Worm (Caenorhabditis elegans) whole organism, L1 larva: ENCODE results near the gene nhr-145.

Source experiments
- aly-2 ChIP-seq: fragments of 150-350 bp; optimal IDR thresholded peaks from 2 replicates; lab custom pipeline; 2014; ENCODE audit warnings: missing biosample characterization, missing genetic modification characterization
- ama-1 ChIP-seq: fragments of 150-350 bp; optimal IDR thresholded peaks from 2 replicates; lab custom pipeline; 2014
- ceh-8 ChIP-seq: fragments of 200-800 bp; sonication (Bioruptor generic); optimal IDR thresholded peaks from 2 replicates; lab custom pipeline; 2018; ENCODE audit warnings: mild to moderate bottlenecking, missing genetic modification characterization, moderate library complexity, missing compliant biosample characterization
- efl-1 ChIP-seq, 4 experiments: fragments of 150-350 bp; optimal IDR thresholded peaks in 3 of 4; peaks in 1 of 4; 1 replicate in 1 of 4; 2 replicates in 3 of 4; lab custom pipeline; 2014; ENCODE audit warnings: missing biosample characterization in 2 of 4, missing genetic modification characterization in 2 of 4, missing genetic modification reagents in 2 of 4
- egl-13 ChIP-seq: sonication (generic microtip); optimal IDR thresholded peaks from 2 replicates; lab custom pipeline; 2016; ENCODE audit warnings: missing genotype, missing genetic modification reagents, missing genetic modification characterization, missing compliant biosample characterization
- elt-3 ChIP-seq, 6 experiments: fragments of 150-350 bp in 1 of 6; sonication (generic microtip); optimal IDR thresholded peaks; 2 replicates each; lab custom pipeline; 2017 to 2018; ENCODE audit warnings: missing biosample characterization in 6 of 6, missing genetic modification characterization in 6 of 6, inconsistent platforms in 1 of 6
- ets-5 ChIP-seq: fragments of 200-800 bp; sonication (Bioruptor generic); IDR thresholded peaks from 2 replicates; pipeline ENCODE4 v1.3.6; 2022; ENCODE audit warnings: missing genetic modification characterization, missing compliant biosample characterization
- fos-1 ChIP-seq: fragments of 150-350 bp; optimal IDR thresholded peaks from 2 replicates; lab custom pipeline; 2014; ENCODE audit warnings: missing biosample characterization, missing genetic modification characterization
- lin-13 ChIP-seq: fragments of 150-350 bp; optimal IDR thresholded peaks from 2 replicates; lab custom pipeline; 2014; ENCODE audit warnings: missing biosample characterization, missing genetic modification reagents, missing genetic modification characterization
- lin-14 ChIP-seq: fragments of 200-800 bp; sonication (Bioruptor generic); optimal IDR thresholded peaks from 2 replicates; lab custom pipeline; 2018; ENCODE audit warnings: mild to moderate bottlenecking, missing genetic modification characterization, moderate library complexity, missing compliant biosample characterization
- lin-39 ChIP-seq: fragments of 150-350 bp; optimal IDR thresholded peaks from 2 replicates; lab custom pipeline; 2014; ENCODE audit warnings: missing biosample characterization, missing genetic modification reagents, missing genetic modification characterization
- lir-3 ChIP-seq: sonication (generic microtip); optimal IDR thresholded peaks from 2 replicates; lab custom pipeline; 2016; ENCODE audit warnings: mild to moderate bottlenecking, missing genetic modification characterization, moderate library complexity, missing compliant biosample characterization; ENCODE audit not compliant: poor library complexity
- lsy-2 ChIP-seq, 2 experiments: fragments of 150-350 bp; optimal IDR thresholded peaks; 2 replicates each; lab custom pipeline; 2014; ENCODE audit warnings: missing biosample characterization in 2 of 2, missing genetic modification characterization in 2 of 2
- mef-2 ChIP-seq: fragments of 150-350 bp; optimal IDR thresholded peaks from 2 replicates; lab custom pipeline; 2014; ENCODE audit warnings: missing biosample characterization, missing genetic modification characterization
- nhr-19 ChIP-seq: fragments of 200-800 bp; sonication (Bioruptor generic); conservative IDR thresholded peaks from 2 replicates; pipeline ENCODE4 v1.3.6; 2022; ENCODE audit warnings: missing genetic modification characterization, missing compliant biosample characterization
- nhr-20 ChIP-seq: sonication (generic microtip); optimal IDR thresholded peaks from 2 replicates; lab custom pipeline; 2016; ENCODE audit warnings: mild to moderate bottlenecking, missing genetic modification characterization, missing compliant biosample characterization
- nhr-71 ChIP-seq: sonication (generic microtip); optimal IDR thresholded peaks from 2 replicates; lab custom pipeline; 2016; ENCODE audit warnings: mild to moderate bottlenecking, missing genetic modification characterization, moderate library complexity, missing compliant biosample characterization
- nhr-76 ChIP-seq: sonication (generic microtip); optimal IDR thresholded peaks from 2 replicates; lab custom pipeline; 2017; ENCODE audit warnings: missing biosample characterization, missing genetic modification characterization
- nhr-85 ChIP-seq: sonication (generic microtip); peaks from one replicate; lab custom pipeline; 2016; ENCODE audit warnings: missing genetic modification characterization, inconsistent platforms, missing compliant biosample characterization
- pax-3 ChIP-seq: fragments of 200-800 bp; sonication (Bioruptor generic); optimal IDR thresholded peaks from 2 replicates; lab custom pipeline; 2018; ENCODE audit warnings: mild to moderate bottlenecking, missing genetic modification characterization, moderate library complexity, missing compliant biosample characterization
- rnt-1 ChIP-seq: sonication (generic microtip); optimal IDR thresholded peaks from 2 replicates; lab custom pipeline; 2016; ENCODE audit warnings: mild to moderate bottlenecking, missing genetic modification characterization, moderate library complexity, missing compliant biosample characterization
- snu-23 ChIP-seq: sonication (generic microtip); optimal IDR thresholded peaks from 2 replicates; lab custom pipeline; 2016; ENCODE audit warnings: missing genetic modification characterization, missing compliant biosample characterization
- sox-4 ChIP-seq: sonication (generic microtip); optimal IDR thresholded peaks from 2 replicates; lab custom pipeline; 2016; ENCODE audit warnings: missing genetic modification characterization, missing compliant biosample characterization
- sup-37 ChIP-seq: fragments of 200-800 bp; sonication (Bioruptor generic); optimal IDR thresholded peaks from 2 replicates; lab custom pipeline; 2018; ENCODE audit warnings: mild to moderate bottlenecking, missing genetic modification characterization, missing compliant biosample characterization
- tlp-1 ChIP-seq: fragments of 150-350 bp; optimal IDR thresholded peaks from 2 replicates; lab custom pipeline; 2014; ENCODE audit warnings: missing biosample characterization, missing genetic modification characterization
- unc-130 ChIP-seq: fragments of 150-350 bp; optimal IDR thresholded peaks from 2 replicates; lab custom pipeline; 2017; ENCODE audit warnings: missing biosample characterization, missing genetic modification characterization, inconsistent platforms
- unc-30 ChIP-seq: sonication (generic microtip); optimal IDR thresholded peaks from 2 replicates; lab custom pipeline; 2017; ENCODE audit warnings: missing biosample characterization, missing genetic modification characterization
- zag-1 ChIP-seq: fragments of 150-350 bp; optimal IDR thresholded peaks from 2 replicates; lab custom pipeline; 2014; ENCODE audit warnings: missing biosample characterization, missing genetic modification characterization
- zip-4 ChIP-seq: fragments of 200-800 bp; sonication (Bioruptor generic); optimal IDR thresholded peaks from 2 replicates; lab custom pipeline; 2018; ENCODE audit warnings: mild to moderate bottlenecking, missing genetic modification characterization, moderate library complexity, missing compliant biosample characterization
- ztf-11 ChIP-seq, 2 experiments: sonication (generic microtip); optimal IDR thresholded peaks; 2 replicates each; lab custom pipeline; 2016 to 2017; ENCODE audit warnings: missing genetic modification characterization in 2 of 2, missing biosample characterization in 1 of 2, missing compliant biosample characterization in 1 of 2

nhr-145 gene

ce11 chrV:19087426-19087825 lies at the start of gene nhr-145:
nhr-145 (plus strand) TSS chrV:19087723.
- peak; percentile 26 for TF ChIP-seq nhr-19 (GFP tag; lab: Robert Waterston, UW)
- no peak for TF ChIP-seq unc-130 (tag; lab: Kevin White, UChicago)
- peak; percentile 30 for TF ChIP-seq nhr-85 (tag; lab: Kevin White, UChicago)
- no peak for TF ChIP-seq aly-2 (tag; lab: Kevin White, UChicago)

ce11 chrV:19042256-19042655 lies 45.3 kb upstream of the nhr-145 start, which contains the start of gene asp-16:
asp-16 (minus strand) TSS chrV:19042605.
- no peak for TF ChIP-seq ets-5 (GFP tag; lab: Robert Waterston, UW)
- no peak for TF ChIP-seq snu-23 (GFP tag; lab: Kevin White, UChicago)
- TF ChIP-seq fos-1 (tag; lab: Kevin White, UChicago) = no peak
- no peak for TF ChIP-seq rnt-1 (tag; lab: Kevin White, UChicago)
- TF ChIP-seq nhr-85 (tag; lab: Kevin White, UChicago) = no peak
- no peak for TF ChIP-seq zag-1 (tag; lab: Kevin White, UChicago)
- no peak for TF ChIP-seq lin-13 (GFP tag; lab: Kevin White, UChicago)
- no peak for TF ChIP-seq lin-14 (GFP tag; lab: Kevin White, UChicago)
- TF ChIP-seq ztf-11 (tag; optimal IDR thresholded peaks at IDR 0.05; lab: Kevin White, UChicago) = no peak
- TF ChIP-seq lir-3 (tag; lab: Kevin White, UChicago) = no peak
- no peak for TF ChIP-seq lin-39
- TF ChIP-seq nhr-19 (GFP tag; lab: Robert Waterston, UW) = no peak
- no peak for TF ChIP-seq tlp-1 (tag; lab: Kevin White, UChicago)
- TF ChIP-seq ama-1 = no peak
- no peak for TF ChIP-seq ceh-8 (GFP tag; lab: Kevin White, UChicago)

- no peak for TF ChIP-seq elt-3 (tag; optimal IDR thresholded peaks at IDR 0.05; lab: Kevin White, UChicago)
- TF ChIP-seq lsy-2 (tag; optimal IDR thresholded peaks at IDR 0.05; lab: Kevin White, UChicago) = no peak
- no peak for TF ChIP-seq aly-2 (tag; lab: Kevin White, UChicago)
- TF ChIP-seq unc-30 (tag; lab: Kevin White, UChicago) = no peak
- TF ChIP-seq lir-3 (tag; lab: Kevin White, UChicago) = no peak
- TF ChIP-seq nhr-76 (tag; lab: Kevin White, UChicago) = no peak
- no peak for TF ChIP-seq pax-3 (tag; lab: Kevin White, UChicago)
- no peak for TF ChIP-seq ztf-11 (tag; optimal IDR thresholded peaks at IDR 0.05; lab: Kevin White, UChicago)
- no peak for TF ChIP-seq zip-4 (GFP tag; lab: Kevin White, UChicago)
- TF ChIP-seq zag-1 (tag; lab: Kevin White, UChicago) = no peak
- no peak for TF ChIP-seq efl-1 (optimal IDR thresholded peaks at IDR 0.05; lab: Kevin White, UChicago)
- no peak for TF ChIP-seq efl-1 (GFP tag; optimal IDR thresholded peaks at IDR 0.05 in 1 of 2; lab: Kevin White, UChicago)
- no peak for TF ChIP-seq sox-4 (tag; lab: Kevin White, UChicago)
- no peak for TF ChIP-seq nhr-71
- no peak for TF ChIP-seq sup-37 (GFP tag; lab: Kevin White, UChicago)
- TF ChIP-seq egl-13 (tag; lab: Kevin White, UChicago) = no peak
- no peak for TF ChIP-seq nhr-20 (tag; lab: Kevin White, UChicago)
- TF ChIP-seq ama-1 = no peak
These were observed 42.8 kb upstream of the nhr-145 start, which contains the start of gene asp-15 for ce11 chrV:19044753-19045152. asp-15 (minus strand) TSS chrV:19044853.

ce11 chrV:19047442-19047841 lies 40.1 kb upstream of the nhr-145 start:
- TF ChIP-seq nhr-20 (tag; lab: Kevin White, UChicago) = no peak
- no peak for TF ChIP-seq lin-13 (GFP tag; lab: Kevin White, UChicago)
- no peak for TF ChIP-seq lir-3 (tag; lab: Kevin White, UChicago)
- no peak for TF ChIP-seq mef-2 (tag; lab: Kevin White, UChicago)
- TF ChIP-seq aly-2 (tag; lab: Kevin White, UChicago) = no peak
- TF ChIP-seq, all 84 proteins: peak for 0
